Fruit fly (Drosophila melanogaster) whole organism, embryonic: ENCODE results near the gene chic.

Experiments used
- Asciz ChIP-seq: fragments of 200-800 bp; sonication (Bioruptor generic); optimal IDR thresholded peaks from 2 replicates; lab custom pipeline; 2017; ENCODE audit warnings: missing biosample characterization, mild to moderate bottlenecking, missing genetic modification characterization, missing genetic modification reagents
- Bdp1 ChIP-seq: fragments of 200-800 bp; sonication (Bioruptor generic); optimal IDR thresholded peaks from 3 replicates; lab custom pipeline; 2016; ENCODE audit warnings: missing biosample characterization, missing genetic modification characterization
- BtbVII ChIP-seq: fragments of 200-800 bp; sonication (Bioruptor generic); optimal IDR thresholded peaks from 3 replicates; lab custom pipeline; 2017; ENCODE audit warnings: missing biosample characterization, mild to moderate bottlenecking, missing genetic modification characterization
- Bteb2 ChIP-seq: fragments of 200-800 bp; sonication (Bioruptor generic); optimal IDR thresholded peaks from 2 replicates; lab custom pipeline; 2016; ENCODE audit warnings: missing biosample characterization, missing genetic modification characterization
- CG10209 ChIP-seq: fragments of 200-800 bp; sonication (Bioruptor generic); optimal IDR thresholded peaks from 3 replicates; lab custom pipeline; 2017; ENCODE audit warnings: missing biosample characterization, mild to moderate bottlenecking, missing genetic modification characterization, missing genetic modification reagents
- CG10267 ChIP-seq: fragments of 200-800 bp; sonication (Bioruptor generic); optimal IDR thresholded peaks from 2 replicates; lab custom pipeline; 2018; ENCODE audit warnings: missing biosample characterization, mild to moderate bottlenecking, missing genetic modification characterization, moderate library complexity
- CG10366 ChIP-seq: fragments of 200-800 bp; sonication (Bioruptor generic); IDR thresholded peaks from 2 replicates; pipeline ENCODE4 v1.3.6; 2022; ENCODE audit warnings: missing biosample characterization, missing genetic modification characterization
- CG12391 ChIP-seq: fragments of 200-800 bp; sonication (Bioruptor generic); optimal IDR thresholded peaks from 3 replicates; lab custom pipeline; 2018; ENCODE audit warnings: missing biosample characterization, mild to moderate bottlenecking, missing genetic modification characterization, moderate library complexity
- CG12942 ChIP-seq: fragments of 200-800 bp; sonication (Bioruptor generic); optimal IDR thresholded peaks from 3 replicates; lab custom pipeline; 2016; ENCODE audit warnings: missing biosample characterization, missing genetic modification characterization
- CG14014 ChIP-seq: fragments of 200-800 bp; sonication (Bioruptor generic); IDR thresholded peaks from 2 replicates; pipeline ENCODE4 v1.3.6; 2022; ENCODE audit warnings: missing biosample characterization, missing genetic modification characterization
- CG14710 ChIP-seq: fragments of 200-800 bp; sonication (Bioruptor generic); optimal IDR thresholded peaks from 3 replicates; lab custom pipeline; 2019; ENCODE audit warnings: missing biosample characterization, mild to moderate bottlenecking, missing genetic modification characterization, moderate library complexity
- CG1647 ChIP-seq: fragments of 200-800 bp; sonication (Bioruptor generic); optimal IDR thresholded peaks from 3 replicates; lab custom pipeline; 2016; ENCODE audit warnings: missing biosample characterization, missing genetic modification characterization
- CG16779 ChIP-seq: fragments of 200-800 bp; sonication (Bioruptor generic); IDR thresholded peaks from 2 replicates; pipeline ENCODE4 v1.3.6; 2022; ENCODE audit warnings: missing biosample characterization, missing genetic modification characterization
- CG17186 ChIP-seq: fragments of 200-800 bp; sonication (Bioruptor generic); optimal IDR thresholded peaks from 3 replicates; lab custom pipeline; 2017; ENCODE audit warnings: missing biosample characterization, missing genetic modification reagents, missing genetic modification characterization
- CG1792 ChIP-seq: fragments of 200-800 bp; sonication (Bioruptor generic); optimal IDR thresholded peaks from 2 replicates; lab custom pipeline; 2016; ENCODE audit warnings: missing biosample characterization, missing genetic modification characterization
- CG18262 ChIP-seq: fragments of 200-800 bp; optimal IDR thresholded peaks from 3 replicates; lab custom pipeline; 2019; ENCODE audit warnings: missing biosample characterization, mild to moderate bottlenecking, missing genetic modification characterization, moderate library complexity
- CG5245 ChIP-seq: fragments of 200-800 bp; sonication (Bioruptor generic); optimal IDR thresholded peaks from 3 replicates; lab custom pipeline; 2016; ENCODE audit warnings: missing biosample characterization, missing genetic modification characterization
- CG6854 ChIP-seq: fragments of 200-800 bp; sonication (Bioruptor generic); optimal IDR thresholded peaks from 3 replicates; lab custom pipeline; 2017; ENCODE audit warnings: missing biosample characterization, mild to moderate bottlenecking, missing genetic modification characterization
- CG8290 ChIP-seq, 3 experiments: fragments of 200-800 bp; sonication (Bioruptor generic); optimal IDR thresholded peaks; 2 replicates each; lab custom pipeline; 2016 to 2019; ENCODE audit warnings: missing biosample characterization in 3 of 3, missing genetic modification characterization in 3 of 3, mild to moderate bottlenecking in 2 of 3, moderate library complexity in 1 of 3
- CG8388 ChIP-seq: fragments of 200-800 bp; sonication (Bioruptor generic); optimal IDR thresholded peaks from 2 replicates; lab custom pipeline; 2019; ENCODE audit warnings: missing biosample characterization, mild to moderate bottlenecking, missing genetic modification characterization, moderate library complexity
- CG8765 ChIP-seq: fragments of 200-800 bp; sonication (Bioruptor generic); IDR thresholded peaks from 2 replicates; pipeline ENCODE4 v1.3.6; 2022; ENCODE audit warnings: missing biosample characterization, missing genetic modification characterization
- CG9797 ChIP-seq: fragments of 200-800 bp; sonication (Bioruptor generic); optimal IDR thresholded peaks from 3 replicates; lab custom pipeline; 2018; ENCODE audit warnings: missing biosample characterization, mild to moderate bottlenecking, missing genetic modification characterization
- Chrac-16 ChIP-seq: fragments of 200-800 bp; sonication (Bioruptor generic); optimal IDR thresholded peaks from 3 replicates; lab custom pipeline; 2016; ENCODE audit warnings: missing biosample characterization, missing genetic modification characterization
- Dad ChIP-seq: fragments of 200-800 bp; sonication (Bioruptor generic); optimal IDR thresholded peaks from 3 replicates; lab custom pipeline; 2016; ENCODE audit warnings: missing biosample characterization, missing genetic modification characterization
- Elba2 ChIP-seq: fragments of 200-800 bp; sonication (Bioruptor generic); optimal IDR thresholded peaks from 3 replicates; lab custom pipeline; 2016; ENCODE audit warnings: missing biosample characterization, missing genetic modification characterization
- Ets65A ChIP-seq: fragments of 200-800 bp; sonication (Bioruptor generic); peaks from one replicate; lab custom pipeline; 2016; ENCODE audit warnings: missing biosample characterization, missing genetic modification characterization
- Gug ChIP-seq: fragments of 200-800 bp; sonication (Bioruptor generic); IDR thresholded peaks from 4 replicates; pipeline ENCODE4 v1.3.6; 2022; ENCODE audit warnings: missing biosample characterization, missing genetic modification characterization
- Hmr ChIP-seq: fragments of 200-800 bp; sonication (Bioruptor generic); optimal IDR thresholded peaks from 3 replicates; lab custom pipeline; 2017; ENCODE audit warnings: mild to moderate bottlenecking, missing biosample characterization, missing genetic modification reagents, missing genetic modification characterization
- Hsf ChIP-seq: fragments of 200-800 bp; sonication (Bioruptor generic); optimal IDR thresholded peaks from 3 replicates; lab custom pipeline; 2016; ENCODE audit warnings: missing biosample characterization, missing genetic modification characterization
- Jarid2 ChIP-seq: fragments of 200-800 bp; sonication (Bioruptor generic); optimal IDR thresholded peaks from 3 replicates; lab custom pipeline; 2017; ENCODE audit warnings: mild to moderate bottlenecking, missing biosample characterization, missing genetic modification reagents, missing genetic modification characterization
- Max ChIP-seq: fragments of 200-800 bp; sonication (Bioruptor generic); optimal IDR thresholded peaks from 2 replicates; lab custom pipeline; 2016; ENCODE audit warnings: missing biosample characterization, mild to moderate bottlenecking, missing genetic modification characterization
- Meics ChIP-seq: fragments of 200-800 bp; sonication (Bioruptor generic); optimal IDR thresholded peaks from 2 replicates; lab custom pipeline; 2017; ENCODE audit warnings: missing biosample characterization, mild to moderate bottlenecking, missing genetic modification characterization
- Neu2 ChIP-seq: fragments of 200-800 bp; sonication (Bioruptor generic); optimal IDR thresholded peaks from 3 replicates; lab custom pipeline; 2016; ENCODE audit warnings: missing biosample characterization, missing genetic modification characterization, borderline replicate concordance
- Rfx ChIP-seq: fragments of 200-800 bp; sonication (Bioruptor generic); IDR thresholded peaks from 2 replicates; pipeline ENCODE4 v1.3.6; 2022; ENCODE audit warnings: missing biosample characterization, missing genetic modification characterization
- Sry-δ ChIP-seq: fragments of 200-800 bp; sonication (Bioruptor generic); optimal IDR thresholded peaks from 2 replicates; lab custom pipeline; 2016; ENCODE audit warnings: missing biosample characterization, missing genetic modification characterization
- bigmax ChIP-seq: fragments of 200-800 bp; sonication (Bioruptor generic); optimal IDR thresholded peaks from 2 replicates; lab custom pipeline; 2018; ENCODE audit warnings: missing biosample characterization, mild to moderate bottlenecking, missing genetic modification characterization
- btn ChIP-seq: fragments of 200-800 bp; sonication (Bioruptor generic); optimal IDR thresholded peaks from 2 replicates; lab custom pipeline; 2016; ENCODE audit warnings: missing biosample characterization, missing genetic modification characterization
- dpn ChIP-seq, 2 experiments: fragments of 200-800 bp; sonication (Bioruptor generic); optimal IDR thresholded peaks; 3 replicates each; lab custom pipeline; 2016; ENCODE audit warnings: missing biosample characterization in 2 of 2, missing genetic modification characterization in 2 of 2
- grau ChIP-seq: fragments of 200-800 bp; optimal IDR thresholded peaks from 3 replicates; lab custom pipeline; 2019; ENCODE audit warnings: missing biosample characterization, mild to moderate bottlenecking, missing genetic modification characterization, moderate library complexity
- gsb ChIP-seq: fragments of 200-800 bp; sonication (Bioruptor generic); IDR thresholded peaks from 2 replicates; pipeline ENCODE4 v1.3.6; 2022; ENCODE audit warnings: missing biosample characterization, missing genetic modification characterization
- her ChIP-seq: fragments of 200-800 bp; sonication (Bioruptor generic); optimal IDR thresholded peaks from 2 replicates; lab custom pipeline; 2016; ENCODE audit warnings: missing biosample characterization, missing genetic modification characterization
- hkb ChIP-seq, 2 experiments: fragments of 200-800 bp in 1 of 2; fragments of >200 bp in 1 of 2; sonication (Bioruptor generic) in 1 of 2; IDR thresholded peaks in 1 of 2; optimal IDR thresholded peaks in 1 of 2; 2 replicates each; pipeline versions ENCODE4 v1.3.6 to Lab custom; 2017 to 2022; ENCODE audit warnings: missing biosample characterization in 1 of 2, missing genetic modification characterization in 1 of 2
- knrl ChIP-seq: fragments of 200-800 bp; sonication (Bioruptor generic); IDR thresholded peaks from 3 replicates; pipeline ENCODE4 v1.3.6; 2022; ENCODE audit warnings: missing biosample characterization, missing genetic modification characterization; ENCODE audit not compliant: partially characterized antibody
- nerfin-1 ChIP-seq: fragments of 200-800 bp; sonication (Bioruptor generic); optimal IDR thresholded peaks from 3 replicates; lab custom pipeline; 2019; ENCODE audit warnings: missing biosample characterization, mild to moderate bottlenecking, missing genetic modification characterization, moderate library complexity
- psq ChIP-seq: fragments of 200-800 bp; sonication (Bioruptor generic); optimal IDR thresholded peaks from 2 replicates; lab custom pipeline; 2017; ENCODE audit warnings: missing biosample characterization, missing genetic modification characterization
- run ChIP-seq: fragments of 200-800 bp; sonication (Bioruptor generic); optimal IDR thresholded peaks from 3 replicates; lab custom pipeline; 2018; ENCODE audit warnings: missing biosample characterization, mild to moderate bottlenecking, missing genetic modification characterization
- schlank ChIP-seq: fragments of 200-800 bp; sonication (Bioruptor generic); optimal IDR thresholded peaks from 2 replicates; lab custom pipeline; 2018; ENCODE audit warnings: missing biosample characterization, mild to moderate bottlenecking, missing genetic modification characterization
- sisA ChIP-seq: fragments of 200-800 bp; sonication (Bioruptor generic); IDR thresholded peaks from 2 replicates; pipeline ENCODE4 v1.3.6; 2022; ENCODE audit warnings: missing biosample characterization, missing genetic modification characterization
- ttk ChIP-seq: fragments of 200-800 bp; sonication (Bioruptor generic); IDR thresholded peaks from 2 replicates; pipeline ENCODE4 v2.1.2; 2022; ENCODE audit warnings: missing biosample characterization, missing genetic modification characterization
- tup ChIP-seq: fragments of 200-800 bp; sonication (Bioruptor generic); optimal IDR thresholded peaks from 2 replicates; lab custom pipeline; 2016; ENCODE audit warnings: missing biosample characterization, mild to moderate bottlenecking, missing genetic modification characterization, moderate library complexity

chic gene

DNA sequence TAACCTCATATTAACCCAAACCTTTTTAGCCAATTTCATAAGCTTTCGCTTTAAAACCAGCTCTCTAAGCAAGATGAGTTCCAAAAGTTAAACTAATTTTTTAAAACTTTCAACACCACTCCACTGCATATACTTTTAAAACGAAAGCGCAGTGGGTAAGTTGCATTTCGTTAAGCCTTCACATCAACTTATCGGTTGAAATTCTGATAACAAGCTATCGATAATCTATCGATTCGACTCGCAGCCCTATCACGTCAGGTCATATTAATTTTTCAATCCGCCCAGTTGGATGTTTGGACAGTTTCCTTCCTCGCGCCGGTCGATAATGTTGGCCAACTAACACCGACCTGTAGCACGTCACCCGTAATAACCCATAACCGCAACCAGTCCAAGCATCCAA is 5.3 kb upstream of the chic start, which contains the start of gene ifc (continued):
- peak; percentile 74 for TF ChIP-seq CG12391 (tag; lab: Kevin White, UChicago)
- TF ChIP-seq CG9797 (GFP tag; lab: Kevin White, UChicago), result peak; percentile 94
- peak; percentile 50 for TF ChIP-seq CG18262 (tag; lab: Kevin White, UChicago)
- TF ChIP-seq dpn (GFP tag; optimal IDR thresholded peaks at IDR 0.05; lab: Kevin White, UChicago), result peak; percentile 67 to 75
- TF ChIP-seq Hmr, result peak; percentile 73
- TF ChIP-seq Asciz (GFP tag; lab: Kevin White, UChicago), result no peak
- peak; percentile 15 for TF ChIP-seq CG8388 (GFP tag; lab: Kevin White, UChicago)
- TF ChIP-seq CG1792, result peak; percentile 51
- TF ChIP-seq hkb (optimal IDR thresholded peaks at IDR 0.05; lab: Kevin White, UChicago), result peak; percentile 79
- no peak for TF ChIP-seq hkb (GFP tag; IDR thresholded peaks at IDR 0.05; lab: Robert Waterston, UW)
- no peak for TF ChIP-seq CG8765 (GFP tag; lab: Robert Waterston, UW)
- peak; percentile 55 for TF ChIP-seq Hsf (GFP tag; lab: Kevin White, UChicago)
- TF ChIP-seq Max, result peak; percentile 50
- TF ChIP-seq CG5245 (GFP tag; lab: Kevin White, UChicago), result no peak
- TF ChIP-seq CG14710 (tag; lab: Kevin White, UChicago), result peak; percentile 81
- peak; percentile 89 for TF ChIP-seq CG8290 (GFP tag; optimal IDR thresholded peaks at IDR 0.05; lab: Kevin White, UChicago)
- peak; percentile 43 to 84 for TF ChIP-seq CG8290 (tag; optimal IDR thresholded peaks at IDR 0.05; lab: Kevin White, UChicago)
- no peak for TF ChIP-seq btn
- TF ChIP-seq CG10366 (GFP tag; lab: Robert Waterston, UW), result no peak
- peak; percentile 71 for TF ChIP-seq her (GFP tag; lab: Kevin White, UChicago)
- peak; percentile 69 for TF ChIP-seq grau (tag; lab: Kevin White, UChicago)
- peak; percentile 45 for TF ChIP-seq CG12942 (GFP tag; lab: Kevin White, UChicago)
- peak; percentile 77 for TF ChIP-seq CG10267 (tag; lab: Kevin White, UChicago)
- peak; percentile 20 for TF ChIP-seq CG10209 (GFP tag; lab: Kevin White, UChicago)
- TF ChIP-seq Rfx, result no peak
- peak; percentile 57 for TF ChIP-seq Chrac-16 (GFP tag; lab: Kevin White, UChicago)
- TF ChIP-seq nerfin-1 (tag; lab: Kevin White, UChicago), result peak; percentile 28
- TF ChIP-seq knrl, result no peak
- TF ChIP-seq Meics (GFP tag; lab: Kevin White, UChicago), result peak; percentile 61
- peak; percentile 37 for TF ChIP-seq CG1647 (GFP tag; lab: Kevin White, UChicago)
- no peak for TF ChIP-seq CG6854 (GFP tag; lab: Kevin White, UChicago)
- no peak for TF ChIP-seq gsb (GFP tag; lab: Robert Waterston, UW)
- TF ChIP-seq Bteb2 (GFP tag; lab: Kevin White, UChicago), result peak; percentile 47
- TF ChIP-seq sisA (GFP tag; lab: Robert Waterston, UW), result no peak
- peak; percentile 46 for TF ChIP-seq Jarid2
- peak; percentile 22 for TF ChIP-seq run
- no peak for TF ChIP-seq BtbVII (GFP tag; lab: Kevin White, UChicago)
- TF ChIP-seq Neu2 (GFP tag; lab: Kevin White, UChicago), result peak; percentile 82
- peak; percentile 52 for TF ChIP-seq Elba2 (GFP tag; lab: Kevin White, UChicago)
- peak; percentile 39 for TF ChIP-seq Bdp1 (GFP tag; lab: Kevin White, UChicago)
- peak; percentile 20 for TF ChIP-seq schlank (tag; lab: Kevin White, UChicago)
- TF ChIP-seq Ets65A (GFP tag; lab: Kevin White, UChicago), result peak; percentile 95
- no peak for TF ChIP-seq psq (GFP tag; lab: Kevin White, UChicago)
- peak; percentile 82 for TF ChIP-seq Sry-δ (GFP tag; lab: Kevin White, UChicago)
- peak; percentile 40 for TF ChIP-seq bigmax (GFP tag; lab: Kevin White, UChicago)
- peak; percentile 66 for TF ChIP-seq CG17186 (GFP tag; lab: Kevin White, UChicago)
- no peak for TF ChIP-seq CG16779 (GFP tag; lab: Robert Waterston, UW)
- peak; percentile 51; the same call in 3 of the 4 replicates for TF ChIP-seq Gug
- no peak for TF ChIP-seq tup (GFP tag; lab: Kevin White, UChicago)
- TF ChIP-seq ttk, result no peak
- TF ChIP-seq Dad (GFP tag; lab: Kevin White, UChicago), result peak; percentile 69
- no peak for TF ChIP-seq CG14014 (GFP tag; lab: Robert Waterston, UW)
